Fruit fly (Drosophila melanogaster): ENCODE data around the gene CG33764.

Gene CG33764

dm6 chr3L:4269920-4270319 is 2.6 kb upstream of the CG33764 start (continued):
- TF ChIP-seq Hr39 (optimal IDR thresholded peaks at IDR 0.05), result no peak
- no peak for TF ChIP-seq nerfin-2 (GFP tag; IDR thresholded peaks at IDR 0.05; ENCODE audit: partially characterized antibody)
- TF ChIP-seq CG12942 (GFP tag; optimal IDR thresholded peaks at IDR 0.05), result peak; percentile 16
- peak; percentile 82 for TF ChIP-seq CG13424 (tag; optimal IDR thresholded peaks at IDR 0.05)
- no peak for TF ChIP-seq ro (GFP tag; IDR thresholded peaks at IDR 0.05)
- TF ChIP-seq CG14014 (GFP tag; IDR thresholded peaks at IDR 0.05), result peak; percentile 38; the same call in 1 of the 2 replicates
- no peak for TF ChIP-seq Ets97D (GFP tag; optimal IDR thresholded peaks at IDR 0.05)
- peak; percentile 61 for TF ChIP-seq CG6254 (GFP tag; optimal IDR thresholded peaks at IDR 0.05)
- TF ChIP-seq NFAT (GFP tag; IDR thresholded peaks at IDR 0.05), result no peak
- TF ChIP-seq CG18262 (tag; optimal IDR thresholded peaks at IDR 0.05), result peak; percentile 85
- peak; percentile 86 for TF ChIP-seq CG31441 (GFP tag; IDR thresholded peaks at IDR 0.05)
- TF ChIP-seq CG9932 (GFP tag; IDR thresholded peaks at IDR 0.05), result no peak; the same call in 1 of the 2 replicates
- TF ChIP-seq Rfx (GFP tag; IDR thresholded peaks at IDR 0.05), result peak; percentile 59; the same call in 1 of the 2 replicates
- peak; percentile 65 for TF ChIP-seq CG30403 (GFP tag; optimal IDR thresholded peaks at IDR 0.05)
- TF ChIP-seq Fer3 (tag; optimal IDR thresholded peaks at IDR 0.05), result peak; percentile 70
- no peak for TF ChIP-seq ham (GFP tag; IDR thresholded peaks at IDR 0.05)
- TF ChIP-seq Hr3 (GFP tag; optimal IDR thresholded peaks at IDR 0.05), result peak; percentile 66
- peak; percentile 81 for TF ChIP-seq nmo (GFP tag; optimal IDR thresholded peaks at IDR 0.05)
- peak; percentile 81 for TF ChIP-seq phol (tag; optimal IDR thresholded peaks at IDR 0.05)
- TF ChIP-seq Gug (GFP tag; IDR thresholded peaks at IDR 0.05), result 0 out of 4 replicates have a peak, but pooled peaks have one; percentile 8
- TF ChIP-seq CG7745 (tag; optimal IDR thresholded peaks at IDR 0.05), result no peak
- TF ChIP-seq CG3847 (GFP tag; IDR thresholded peaks at IDR 0.05), result peak; percentile 34; the same call in 1 of the 2 replicates
- TF ChIP-seq Hey (tag; optimal IDR thresholded peaks at IDR 0.05), result no peak
- TF ChIP-seq CG17359 (tag; optimal IDR thresholded peaks at IDR 0.05), result peak; percentile 81
- no peak for TF ChIP-seq chm (GFP tag; IDR thresholded peaks at IDR 0.05)
- no peak for TF ChIP-seq grn (GFP tag; optimal IDR thresholded peaks at IDR 0.05)
- peak; percentile 15; the same call in 1 of the 3 replicates for TF ChIP-seq C15 (GFP tag; IDR thresholded peaks at IDR 0.05)
- TF ChIP-seq ab (GFP tag; optimal IDR thresholded peaks at IDR 0.05), result no peak
- no peak for TF ChIP-seq Bgb (GFP tag; IDR thresholded peaks at IDR 0.05; ENCODE audit: partially characterized antibody)
- peak; percentile 69 for TF ChIP-seq CG8388 (GFP tag; optimal IDR thresholded peaks at IDR 0.05)
- no peak for TF ChIP-seq CG14860 (GFP tag; IDR thresholded peaks at IDR 0.05; ENCODE audit: partially characterized antibody)
- no peak for TF ChIP-seq Elba2 (GFP tag; optimal IDR thresholded peaks at IDR 0.05)
- no peak for TF ChIP-seq HmgD (GFP tag; optimal IDR thresholded peaks at IDR 0.05)
- TF ChIP-seq Aef1 (GFP tag; IDR thresholded peaks at IDR 0.05), result peak; percentile 35; the same call in 1 of the 3 replicates
- peak in 1 of 2 experiments; percentile 45 for TF ChIP-seq Hr78 (GFP tag; optimal IDR thresholded peaks at IDR 0.05)
- no peak for TF ChIP-seq CG3163 (GFP tag; optimal IDR thresholded peaks at IDR 0.05)
- 0 out of 2 replicates have a peak, but pooled peaks have one; percentile 32 for TF ChIP-seq al (GFP tag; IDR thresholded peaks at IDR 0.05)
- 0 out of 2 replicates have a peak, but pooled peaks have one; percentile 17 for TF ChIP-seq CG10321 (GFP tag; IDR thresholded peaks at IDR 0.05)
- no peak for TF ChIP-seq crp (GFP tag; optimal IDR thresholded peaks at IDR 0.05)
- TF ChIP-seq sens (GFP tag), result peak; percentile 55
- no peak for TF ChIP-seq h (optimal IDR thresholded peaks at IDR 0.05)
- TF ChIP-seq Dip2 (GFP tag; IDR thresholded peaks at IDR 0.05), result no peak
- TF ChIP-seq zf30C (GFP tag; optimal IDR thresholded peaks at IDR 0.05), result no peak
- TF ChIP-seq Asciz (GFP tag; optimal IDR thresholded peaks at IDR 0.05), result peak; percentile 72
- TF ChIP-seq CG13775 (GFP tag; optimal IDR thresholded peaks at IDR 0.05), result peak; percentile 38
- TF ChIP-seq Spps (tag; optimal IDR thresholded peaks at IDR 0.05), result peak; percentile 52
- no peak for TF ChIP-seq Ravus (GFP tag; IDR thresholded peaks at IDR 0.05)
- TF ChIP-seq salm (tag; optimal IDR thresholded peaks at IDR 0.05), result peak; percentile 62
- peak; percentile 50 for TF ChIP-seq E2f1 (GFP tag; IDR thresholded peaks at IDR 0.05)
- TF ChIP-seq lmd (GFP tag; IDR thresholded peaks at IDR 0.05), result peak; percentile 66
- TF ChIP-seq Dll (GFP tag; IDR thresholded peaks at IDR 0.05; ENCODE audit: partially characterized antibody), result no peak
- peak; percentile 21 for TF ChIP-seq jing (GFP tag; optimal IDR thresholded peaks at IDR 0.05)
